Fruit fly (Drosophila melanogaster) whole organism, wandering third instar larva: ENCODE data around the gene Usp10.

Experiments
- Abd-B ChIP-seq: fragments of >200 bp; optimal IDR thresholded peaks from 2 replicates; lab custom pipeline; 2017; ENCODE audit warnings: missing biosample characterization, missing genetic modification characterization
- CG32264 ChIP-seq: fragments of 200-800 bp; sonication (Bioruptor generic); optimal IDR thresholded peaks from 2 replicates; lab custom pipeline; 2016; ENCODE audit warnings: missing biosample characterization, missing genetic modification characterization
- CG9705 ChIP-seq: fragments of 200-800 bp; sonication (Bioruptor generic); optimal IDR thresholded peaks from 2 replicates; lab custom pipeline; 2018; ENCODE audit warnings: missing biosample characterization, mild to moderate bottlenecking, missing genetic modification characterization
- CrebA ChIP-seq: fragments of 200-800 bp; sonication (Bioruptor generic); optimal IDR thresholded peaks from 2 replicates; lab custom pipeline; 2016; ENCODE audit warnings: missing biosample characterization, mild to moderate bottlenecking, missing genetic modification characterization, borderline replicate concordance
- Dfd ChIP-seq: fragments of >200 bp; optimal IDR thresholded peaks from 2 replicates; lab custom pipeline; 2017; ENCODE audit warnings: missing biosample characterization, missing genetic modification characterization
- Dif ChIP-seq: fragments of 200-275, 200-300 bp; sonication (Bioruptor generic); optimal IDR thresholded peaks from 2 replicates; lab custom pipeline; 2018; ENCODE audit warnings: missing biosample characterization, missing genetic modification characterization; ENCODE audit not compliant: partially characterized antibody
- GATAd ChIP-seq: sonication (Bioruptor generic); optimal IDR thresholded peaks from 2 replicates; lab custom pipeline; 2016; ENCODE audit warnings: missing biosample characterization, missing genetic modification characterization
- HLH106 ChIP-seq: fragments of 200-800 bp; optimal IDR thresholded peaks from 3 replicates; lab custom pipeline; 2019; ENCODE audit warnings: missing biosample characterization, mild to moderate bottlenecking, missing genetic modification characterization, moderate library complexity
- Hnf4 ChIP-seq: fragments of 200-800 bp; sonication (Bioruptor generic); optimal IDR thresholded peaks from 2 replicates; lab custom pipeline; 2016; ENCODE audit warnings: missing biosample characterization, mild to moderate bottlenecking, missing genetic modification characterization
- Hr78 ChIP-seq: fragments of >200 bp; optimal IDR thresholded peaks from 2 replicates; lab custom pipeline; 2017; ENCODE audit warnings: missing biosample characterization, missing genetic modification characterization
- Hr83 ChIP-seq: fragments of 200-300 bp; sonication (Bioruptor generic); optimal IDR thresholded peaks from 2 replicates; lab custom pipeline; 2016; ENCODE audit warnings: missing biosample characterization, mild to moderate bottlenecking, missing genetic modification characterization, moderate library complexity; ENCODE audit not compliant: poor library complexity, severe bottlenecking
- Jra ChIP-seq: sonication (Bioruptor generic); optimal IDR thresholded peaks from 2 replicates; lab custom pipeline; 2016; ENCODE audit warnings: missing biosample characterization, missing genetic modification characterization
- Mio ChIP-seq: sonication (Bioruptor generic); optimal IDR thresholded peaks from 2 replicates; lab custom pipeline; 2016; ENCODE audit warnings: missing biosample characterization, missing genetic modification characterization
- Myc ChIP-seq: fragments of >200 bp; optimal IDR thresholded peaks from 2 replicates; lab custom pipeline; 2017
- N ChIP-seq: fragments of >200 bp; optimal IDR thresholded peaks from 2 replicates; lab custom pipeline; 2018; ENCODE audit warnings: missing biosample characterization, missing external identifiers, missing genetic modification characterization
- OdsH ChIP-seq: fragments of 200-800 bp; sonication (Bioruptor generic); optimal IDR thresholded peaks from 2 replicates; lab custom pipeline; 2016; ENCODE audit warnings: missing biosample characterization, mild to moderate bottlenecking, missing genetic modification characterization
- Rel ChIP-seq, 2 experiments: fragments of 200-800 bp; sonication (Bioruptor generic) in 1 of 2; optimal IDR thresholded peaks; 2 replicates in 1 of 2; 3 replicates in 1 of 2; lab custom pipeline; 2016 to 2019; ENCODE audit warnings: mild to moderate bottlenecking in 2 of 2, missing biosample characterization in 2 of 2, missing genetic modification characterization in 2 of 2, moderate library complexity in 1 of 2
- Sp1 ChIP-seq: fragments of 200-800 bp; sonication (Bioruptor generic); optimal IDR thresholded peaks from 3 replicates; lab custom pipeline; 2019; ENCODE audit warnings: missing biosample characterization, mild to moderate bottlenecking, missing genetic modification characterization, moderate library complexity
- Vsx2 ChIP-seq: fragments of 200-300, 225-300 bp; sonication (Bioruptor generic); optimal IDR thresholded peaks from 2 replicates; lab custom pipeline; 2018; ENCODE audit warnings: missing biosample characterization, missing genetic modification characterization; ENCODE audit not compliant: partially characterized antibody
- br ChIP-seq: fragments of 200-800 bp; sonication (Bioruptor generic); optimal IDR thresholded peaks from 2 replicates; lab custom pipeline; 2016; ENCODE audit warnings: missing biosample characterization, missing genetic modification characterization
- brk ChIP-seq: fragments of 200-800 bp; sonication (Bioruptor generic); optimal IDR thresholded peaks from 2 replicates; lab custom pipeline; 2016; ENCODE audit warnings: missing biosample characterization, mild to moderate bottlenecking, missing genetic modification characterization
- dl ChIP-seq, 2 experiments: fragments of 175-275, 200-275 bp in 1 of 2; fragments of 200-275 bp in 1 of 2; sonication (Bioruptor generic); optimal IDR thresholded peaks; lab custom pipeline; 2018; ENCODE audit warnings: mild to moderate bottlenecking in 2 of 2, missing biosample characterization in 2 of 2, missing genetic modification characterization in 2 of 2, moderate library complexity in 2 of 2; ENCODE audit not compliant: partially characterized antibody in 2 of 2, insufficient read depth in 1 of 2
- dmrt93B ChIP-seq: fragments of 200-800 bp; sonication (Bioruptor generic); optimal IDR thresholded peaks from 2 replicates; lab custom pipeline; 2018; ENCODE audit warnings: missing biosample characterization, mild to moderate bottlenecking, missing genetic modification characterization
- dsf ChIP-seq: sonication (Bioruptor generic); optimal IDR thresholded peaks from 2 replicates; lab custom pipeline; 2016; ENCODE audit warnings: missing biosample characterization, missing genetic modification characterization, borderline replicate concordance
- ey ChIP-seq: fragments of 200-800 bp; sonication (Bioruptor generic); optimal IDR thresholded peaks from 2 replicates; lab custom pipeline; 2016; ENCODE audit warnings: missing biosample characterization, missing genetic modification characterization
- foxo ChIP-seq, 2 experiments: fragments of 200-800 bp; sonication (Bioruptor generic); optimal IDR thresholded peaks; 2 replicates in 1 of 2; 3 replicates in 1 of 2; lab custom pipeline; 2016 to 2017; ENCODE audit warnings: missing biosample characterization in 2 of 2, missing genetic modification characterization in 2 of 2
- fru ChIP-seq: fragments of 200-800 bp; sonication (Bioruptor generic); optimal IDR thresholded peaks from 3 replicates; lab custom pipeline; 2016; ENCODE audit warnings: missing biosample characterization, mild to moderate bottlenecking, missing genetic modification characterization
- h ChIP-seq: fragments of 200-800 bp; sonication (Bioruptor generic); optimal IDR thresholded peaks from 3 replicates; lab custom pipeline; 2016; ENCODE audit warnings: missing biosample characterization, mild to moderate bottlenecking, missing genetic modification characterization
- jim ChIP-seq: fragments of 175-275, 200-325 bp; sonication (Bioruptor generic); optimal IDR thresholded peaks from 2 replicates; lab custom pipeline; 2016; ENCODE audit warnings: missing biosample characterization, mild to moderate bottlenecking, missing genetic modification characterization
- lola ChIP-seq: fragments of >200 bp; optimal IDR thresholded peaks from 2 replicates; lab custom pipeline; 2017; ENCODE audit warnings: missing biosample characterization, missing genetic modification characterization
- pan ChIP-seq: fragments of >200 bp; optimal IDR thresholded peaks from 2 replicates; lab custom pipeline; 2017
- psq ChIP-seq: fragments of 200-800 bp; sonication (Bioruptor generic); optimal IDR thresholded peaks from 3 replicates; lab custom pipeline; 2017; ENCODE audit warnings: missing biosample characterization, mild to moderate bottlenecking, missing genetic modification characterization, moderate library complexity
- rgr ChIP-seq: fragments of 200-800 bp; sonication (Bioruptor generic); optimal IDR thresholded peaks from 3 replicates; lab custom pipeline; 2016; ENCODE audit warnings: missing biosample characterization, mild to moderate bottlenecking, missing genetic modification characterization
- sage ChIP-seq: fragments of 200-800 bp; sonication (Bioruptor generic); optimal IDR thresholded peaks from 2 replicates; lab custom pipeline; 2016; ENCODE audit warnings: missing biosample characterization, mild to moderate bottlenecking, missing genetic modification characterization
- sv ChIP-seq: fragments of 200-800 bp; sonication (Bioruptor generic); optimal IDR thresholded peaks from 3 replicates; lab custom pipeline; 2016; ENCODE audit warnings: missing biosample characterization, missing genetic modification characterization
- tai ChIP-seq: sonication (Bioruptor generic); optimal IDR thresholded peaks from 2 replicates; lab custom pipeline; 2016; ENCODE audit warnings: missing biosample characterization, missing genetic modification characterization
- usp ChIP-seq: fragments of >200 bp; optimal IDR thresholded peaks from 2 replicates; lab custom pipeline; 2017; ENCODE audit warnings: missing biosample characterization, missing genetic modification characterization
- woc ChIP-seq: sonication (Bioruptor generic); optimal IDR thresholded peaks from 2 replicates; lab custom pipeline; 2016; ENCODE audit warnings: missing biosample characterization, mild to moderate bottlenecking, missing genetic modification characterization

The Usp10 gene

DNA sequence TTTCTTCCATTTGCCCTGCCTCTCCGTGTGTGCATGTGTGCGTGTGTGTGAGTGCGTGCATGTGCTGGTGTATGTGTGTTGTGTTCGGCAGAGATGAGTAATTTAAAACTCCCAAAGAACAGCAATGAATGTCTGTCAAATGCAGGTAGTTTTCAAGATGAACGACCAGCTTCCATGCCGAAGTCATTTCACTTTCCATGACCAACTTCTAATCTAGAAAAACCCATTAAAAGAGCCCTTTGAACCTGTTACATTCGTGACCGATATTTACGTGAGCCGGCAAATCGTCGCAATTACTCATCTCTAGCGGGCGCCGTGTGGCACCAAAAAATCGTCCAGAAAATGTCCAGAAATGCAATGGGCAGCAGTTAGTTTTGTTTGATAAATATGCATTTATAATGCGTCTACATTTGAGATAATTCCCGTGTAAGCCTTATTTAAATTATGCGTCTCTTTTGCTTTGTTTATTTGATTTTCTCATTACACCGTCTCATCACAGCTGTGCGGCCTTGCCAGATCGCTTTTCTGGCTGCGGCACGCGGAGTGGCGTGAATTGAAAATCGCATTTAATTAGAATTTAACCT is 782 bp downstream of the Usp10 start:
- TF ChIP-seq N (GFP tag; lab: Kevin White, UChicago): peak; percentile 36
- no peak for TF ChIP-seq Rel (GFP tag; optimal IDR thresholded peaks at IDR 0.05; lab: Kevin White, UChicago)
- no peak for TF ChIP-seq Rel (tag; optimal IDR thresholded peaks at IDR 0.05; lab: Kevin White, UChicago)
- TF ChIP-seq Sp1 (GFP tag; lab: Kevin White, UChicago): peak; percentile 37
- no peak for TF ChIP-seq GATAd (GFP tag; lab: Kevin White, UChicago)
- TF ChIP-seq usp (GFP tag; lab: Kevin White, UChicago): no peak
- TF ChIP-seq OdsH (GFP tag; lab: Kevin White, UChicago): peak; percentile 10
- TF ChIP-seq dmrt93B (GFP tag; lab: Kevin White, UChicago): peak; percentile 6
- peak; percentile 67 for TF ChIP-seq Hnf4 (GFP tag; lab: Kevin White, UChicago)
- peak; percentile 3 for TF ChIP-seq Jra (GFP tag; lab: Kevin White, UChicago)
- TF ChIP-seq dl (GFP tag; optimal IDR thresholded peaks at IDR 0.05; lab: Kevin White, UChicago; ENCODE audit: insufficient read depth in 1 of 2, partially characterized antibody in 2 of 2): no peak
- peak; percentile 54 for TF ChIP-seq Myc (lab: Kevin White, UChicago)
- TF ChIP-seq h (GFP tag; lab: Kevin White, UChicago): peak; percentile 73
- peak in 1 of 2 experiments; percentile 70 for TF ChIP-seq foxo (GFP tag; optimal IDR thresholded peaks at IDR 0.05; lab: Kevin White, UChicago)
- peak; percentile 60 for TF ChIP-seq psq (GFP tag; lab: Kevin White, UChicago)
- TF ChIP-seq sv (GFP tag; lab: Kevin White, UChicago): peak; percentile 38
- no peak for TF ChIP-seq Abd-B (GFP tag; lab: Kevin White, UChicago)
- TF ChIP-seq CG9705 (GFP tag; lab: Kevin White, UChicago): peak; percentile 47
- TF ChIP-seq sage (GFP tag; lab: Kevin White, UChicago): no peak
- peak; percentile 39 for TF ChIP-seq br
- peak; percentile 67 for TF ChIP-seq ey (GFP tag; lab: Kevin White, UChicago)
- no peak for TF ChIP-seq CG32264 (GFP tag; lab: Kevin White, UChicago)
- TF ChIP-seq CrebA (GFP tag; lab: Kevin White, UChicago): no peak
- no peak for TF ChIP-seq Dif (GFP tag; lab: Kevin White, UChicago)
- peak; percentile 49 for TF ChIP-seq fru (GFP tag; lab: Kevin White, UChicago)
- TF ChIP-seq dsf (GFP tag; lab: Kevin White, UChicago): no peak
- peak; percentile 51 for TF ChIP-seq Dfd (GFP tag; lab: Kevin White, UChicago)
- TF ChIP-seq tai (GFP tag; lab: Kevin White, UChicago): no peak
- no peak for TF ChIP-seq brk (GFP tag; lab: Kevin White, UChicago)
- peak; percentile 60 for TF ChIP-seq rgr (GFP tag; lab: Kevin White, UChicago)
- TF ChIP-seq Vsx2 (GFP tag; lab: Kevin White, UChicago): no peak
- peak; percentile 74 for TF ChIP-seq woc
- no peak for TF ChIP-seq pan
- TF ChIP-seq Mio: no peak
- no peak for TF ChIP-seq Hr83 (GFP tag; lab: Kevin White, UChicago)
- no peak for TF ChIP-seq lola (GFP tag; lab: Kevin White, UChicago)
- peak; percentile 63 for TF ChIP-seq HLH106 (tag; lab: Kevin White, UChicago)
- TF ChIP-seq Hr78 (GFP tag; lab: Kevin White, UChicago): no peak
- no peak for TF ChIP-seq jim (GFP tag; lab: Kevin White, UChicago)

DNA sequence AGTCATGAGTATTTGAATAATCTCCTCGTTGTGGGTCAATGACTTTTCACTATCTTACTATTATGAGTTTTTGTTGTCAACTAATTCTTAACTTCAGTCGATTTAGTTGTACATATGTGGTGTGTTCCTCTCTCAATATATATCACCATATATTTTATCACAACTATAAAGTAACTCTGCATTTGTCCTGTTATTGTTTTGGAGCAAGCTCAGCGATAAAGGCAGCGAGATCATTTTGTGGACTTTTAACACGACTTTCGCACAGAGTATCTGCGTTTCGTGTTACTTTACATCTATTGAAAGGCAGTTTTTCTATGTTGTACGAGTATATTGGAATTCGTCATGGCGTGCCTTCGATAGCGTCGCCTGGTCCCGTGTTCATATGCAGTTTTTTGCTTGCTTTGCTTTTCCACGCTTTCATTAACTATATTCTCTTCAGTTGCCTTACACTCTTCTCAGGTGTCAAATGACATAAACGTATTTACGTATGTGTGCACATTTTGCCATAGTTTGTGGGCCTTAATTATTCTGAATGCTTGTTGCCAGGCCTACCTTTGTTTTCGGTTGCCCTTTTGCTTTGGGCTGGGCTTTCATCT is 3.8 kb downstream of the Usp10 start:
- TF ChIP-seq Dif (GFP tag; lab: Kevin White, UChicago) (no peak), pan (no peak)
